Worm (Caenorhabditis elegans) whole organism, dauer: ENCODE results near the gene T24E12.12.

ENCODE experiments used
- unc-62 ChIP-seq: sonication (generic microtip); optimal IDR thresholded peaks from 2 replicates; lab custom pipeline; 2017; ENCODE audit warnings: missing biosample characterization, missing genetic modification reagents, missing genetic modification characterization

Gene T24E12.12

DNA sequence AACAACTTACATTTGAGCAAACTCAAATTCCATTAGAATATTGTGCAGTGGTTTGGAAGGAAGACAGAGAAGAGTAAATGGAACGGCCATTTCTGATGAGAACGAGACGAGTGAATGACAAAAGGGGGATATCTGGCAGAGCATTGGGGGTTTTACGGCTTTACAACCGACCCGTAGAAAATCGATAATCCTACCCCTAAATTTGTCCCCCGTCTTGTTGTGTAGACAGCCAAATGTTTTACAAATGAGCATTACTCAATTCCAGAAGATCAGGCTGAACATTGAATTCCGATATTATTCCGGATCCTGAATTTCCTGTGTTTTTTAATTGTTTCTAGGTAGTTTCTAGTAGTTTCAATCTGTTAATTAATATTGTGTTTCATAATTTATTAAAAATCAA is 34.2 kb downstream of the T24E12.12 start, which contains the start of gene fbxb-99:
TSS of gene fbxb-99 (minus strand) at position 101 of the 400 bp plus-strand sequence.
- TF ChIP-seq unc-62 (GFP tag; lab: Kevin White, UChicago) = no peak

DNA sequence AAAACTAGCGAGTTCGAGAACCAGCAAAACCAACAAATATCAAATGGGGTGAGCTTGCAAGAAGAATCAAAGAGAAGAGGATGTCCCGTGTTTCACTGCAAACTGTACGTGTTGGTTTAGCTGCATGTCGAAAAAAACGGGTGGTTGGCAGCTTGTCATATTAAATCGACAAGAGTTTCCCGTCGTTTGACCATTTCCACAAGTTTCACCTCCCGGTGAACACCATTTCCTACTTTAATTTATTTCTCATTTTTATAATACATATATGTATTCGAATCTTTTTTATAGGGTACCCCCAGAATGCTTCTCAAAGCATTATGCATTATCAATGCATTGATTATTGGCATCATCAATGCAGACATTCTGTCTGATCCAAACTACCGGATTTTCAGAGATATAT is 36.2 kb downstream of the T24E12.12 start, which contains the start of gene Y8A9A.2:
TSS of gene Y8A9A.2 (plus strand) at position 301 of the 400 bp plus-strand sequence.
- TF ChIP-seq unc-62 (GFP tag; lab: Kevin White, UChicago) = no peak

DNA sequence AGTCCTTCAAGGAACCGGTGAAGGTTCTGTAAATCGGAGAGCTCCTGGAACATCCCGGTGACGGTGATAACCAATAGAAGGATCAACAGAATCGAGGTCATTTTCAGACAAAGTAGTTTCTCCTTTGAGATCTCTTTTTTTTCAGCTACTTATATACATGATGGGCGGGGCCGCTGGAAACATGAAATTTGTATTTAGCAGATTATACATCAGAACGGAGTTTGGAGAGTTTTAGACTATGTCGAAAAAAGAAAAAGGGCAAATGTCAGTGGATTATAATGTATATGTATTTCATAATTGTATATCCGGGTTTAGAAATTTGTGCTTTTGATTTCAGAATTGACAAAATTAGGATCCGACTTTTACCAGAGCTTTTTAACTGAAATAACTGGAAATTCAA is 44.1 kb downstream of the T24E12.12 start, which contains the start of gene ins-32:
TSS of gene ins-32 (minus strand) at position 101 of the 400 bp plus-strand sequence.
- no peak for TF ChIP-seq unc-62 (GFP tag; lab: Kevin White, UChicago)

DNA sequence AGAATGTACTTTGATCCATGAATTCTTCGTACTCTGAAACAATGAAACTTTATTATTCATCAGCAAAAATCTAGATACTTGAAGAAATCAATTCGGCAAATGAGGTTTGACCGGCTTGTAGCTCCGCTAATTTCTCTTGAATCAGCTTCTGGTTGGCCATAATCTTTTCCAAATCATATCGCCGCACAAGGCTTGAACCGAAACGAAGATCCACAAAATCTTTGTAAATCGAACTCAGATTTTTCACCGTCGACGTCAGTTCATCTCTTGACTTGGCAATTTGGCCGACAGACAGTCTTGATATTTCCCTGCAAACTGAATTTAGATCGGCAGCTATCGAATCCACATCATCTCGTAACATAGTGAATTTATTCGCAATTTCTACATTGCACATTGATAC is 46.4 kb downstream of the T24E12.12 start:
- TF ChIP-seq unc-62 (GFP tag; lab: Kevin White, UChicago) = no peak

DNA sequence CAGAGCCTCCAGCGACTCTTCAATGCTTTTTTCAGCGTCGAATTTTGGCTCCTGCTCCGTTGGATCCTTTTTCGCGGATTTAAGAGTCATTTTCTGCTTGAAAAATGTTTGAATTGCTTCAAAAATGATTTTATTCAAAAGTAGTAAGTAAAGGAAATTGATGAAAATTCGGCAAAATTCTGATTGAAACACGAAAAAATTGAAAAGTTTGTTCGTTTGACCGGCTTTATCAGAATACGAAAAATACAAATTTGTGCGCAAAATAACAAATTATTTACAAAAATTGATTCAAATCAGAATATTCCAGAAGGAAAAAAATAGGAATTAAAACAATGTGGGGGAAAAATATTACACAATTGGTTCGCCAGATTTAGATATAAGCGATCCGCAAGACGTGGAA is 47.9 kb downstream of the T24E12.12 start, which contains the start of gene F54D10.4:
TSS of gene F54D10.4 (minus strand) at position 101 of the 400 bp plus-strand sequence.
- TF ChIP-seq unc-62 (GFP tag; lab: Kevin White, UChicago) = no peak

DNA sequence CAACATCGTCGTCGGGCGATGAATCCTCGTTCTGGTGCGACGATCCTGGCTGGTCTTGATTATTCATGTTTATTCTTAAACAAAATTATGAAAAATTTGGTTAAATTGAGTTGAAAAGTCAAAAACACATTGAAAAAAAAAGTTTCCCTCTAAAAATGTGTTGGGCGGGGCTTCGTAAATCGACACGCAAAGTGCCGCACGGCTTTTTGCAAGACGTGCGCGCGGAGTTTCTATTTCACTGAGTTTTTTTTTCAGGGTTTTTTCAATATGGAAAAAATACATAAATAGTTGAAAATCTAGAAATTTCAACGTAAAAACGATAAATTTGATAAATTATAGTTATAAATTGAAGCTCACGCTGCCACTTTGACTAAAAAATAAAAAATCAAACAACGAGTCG is 49.0 kb downstream of the T24E12.12 start, which contains the start of gene F54D10.5:
TSS of gene F54D10.5 (minus strand) at position 74 of the 400 bp plus-strand sequence.
- no peak for TF ChIP-seq unc-62 (GFP tag; lab: Kevin White, UChicago)

DNA sequence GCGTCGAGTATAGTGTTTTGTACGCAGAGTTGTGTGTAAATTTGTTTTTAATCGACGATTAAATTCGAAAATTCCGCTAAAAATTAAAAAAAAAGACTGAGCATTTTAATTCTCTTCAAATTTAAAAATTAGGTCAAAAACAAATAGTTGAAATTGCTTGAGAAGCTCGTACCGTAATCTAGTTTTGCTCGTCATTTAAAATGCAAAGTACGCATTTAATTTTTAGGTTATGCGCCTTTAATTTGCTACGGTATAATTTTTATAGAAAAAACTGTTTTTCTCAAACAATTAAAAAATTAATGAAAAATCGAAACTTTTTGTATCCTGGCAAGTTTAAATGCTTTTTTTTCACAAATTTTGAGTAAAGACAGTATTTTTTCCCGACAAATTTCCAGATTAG is 49.6 kb downstream of the T24E12.12 start:
- TF ChIP-seq unc-62 (GFP tag; lab: Kevin White, UChicago) = no peak
